Fruit fly (Drosophila melanogaster): ENCODE results near the gene Rop.

Rop gene

DNA sequence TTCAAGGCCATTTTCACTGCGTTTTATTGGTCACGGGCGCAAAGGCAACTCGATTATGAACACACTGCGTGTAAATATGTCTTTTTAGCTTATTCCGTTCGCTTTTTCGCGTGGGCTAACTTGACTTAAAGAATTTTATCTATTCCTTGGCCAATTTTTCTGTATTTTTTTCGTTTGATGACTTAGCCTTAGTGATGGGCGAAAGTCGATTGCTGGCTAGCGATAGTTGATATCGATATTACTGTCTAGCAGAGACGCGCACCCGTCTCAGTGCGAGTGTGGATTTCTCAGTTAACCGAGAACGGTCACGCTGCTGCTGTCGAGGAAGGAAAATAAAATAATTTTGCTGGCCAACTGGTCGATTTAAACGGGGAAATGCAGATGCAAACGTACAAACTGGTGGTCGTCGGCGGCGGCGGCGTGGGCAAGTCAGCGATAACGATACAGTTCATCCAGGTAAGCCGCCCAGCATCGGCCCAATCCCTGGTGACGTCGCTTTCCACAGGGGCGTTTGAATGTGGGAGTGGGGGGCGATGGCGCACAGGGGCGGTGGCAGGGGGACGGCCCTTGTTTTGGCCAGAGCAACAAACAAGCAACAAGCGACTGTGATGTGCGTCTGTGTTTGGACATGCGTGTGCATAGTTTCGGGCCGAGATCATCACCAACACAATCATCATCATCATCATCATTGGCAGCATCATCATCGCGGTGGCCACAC is at the start of gene Rop, which contains the start of gene Ras64B:
Rop (minus strand) TSS at position 193 of the 718 bp plus-strand sequence.
Ras64B (plus strand) TSS at position 273 of the 718 bp plus-strand sequence.
- peak; percentile 64 for TF ChIP-seq CG17801 (GFP tag; optimal IDR thresholded peaks at IDR 0.05; ENCODE audit: partially characterized antibody)

DNA sequence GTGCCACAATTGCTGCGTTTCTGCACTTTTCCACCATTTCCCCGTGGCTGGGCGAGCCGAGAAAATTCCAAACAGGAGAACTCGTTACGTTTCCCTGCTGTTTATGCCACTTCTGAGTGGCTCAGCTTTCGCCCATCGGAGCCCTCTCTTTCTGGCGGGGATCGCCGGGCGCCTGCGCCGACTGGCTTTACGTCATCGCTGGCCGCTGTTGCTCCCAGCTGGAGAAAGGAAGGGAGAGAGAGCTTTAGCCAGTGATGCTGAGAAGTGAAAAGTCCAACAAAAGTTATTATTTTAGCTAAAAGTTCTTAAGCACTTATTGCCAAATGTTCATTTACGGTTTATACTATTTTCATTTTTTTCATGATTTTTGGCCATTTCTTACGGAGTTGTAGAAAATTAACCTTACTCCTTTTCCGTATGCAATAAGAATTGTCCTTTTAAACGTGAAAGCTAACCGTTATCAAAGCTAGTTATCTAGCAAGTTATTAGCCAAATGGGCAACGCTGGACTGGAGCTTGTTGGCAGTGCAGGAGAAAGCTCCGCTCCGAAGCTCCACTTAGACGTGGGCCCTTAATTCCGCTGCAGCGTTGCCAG is 49.2 kb upstream of the Rop start, which contains the start of the genes Teh2 and tipE:
Teh2 (minus strand) TSS at position 94 of the 594 bp plus-strand sequence.
tipE (plus strand) TSS at position 570 of the 594 bp plus-strand sequence.
- no peak for TF ChIP-seq CG17801 (GFP tag; optimal IDR thresholded peaks at IDR 0.05; ENCODE audit: partially characterized antibody)

DNA sequence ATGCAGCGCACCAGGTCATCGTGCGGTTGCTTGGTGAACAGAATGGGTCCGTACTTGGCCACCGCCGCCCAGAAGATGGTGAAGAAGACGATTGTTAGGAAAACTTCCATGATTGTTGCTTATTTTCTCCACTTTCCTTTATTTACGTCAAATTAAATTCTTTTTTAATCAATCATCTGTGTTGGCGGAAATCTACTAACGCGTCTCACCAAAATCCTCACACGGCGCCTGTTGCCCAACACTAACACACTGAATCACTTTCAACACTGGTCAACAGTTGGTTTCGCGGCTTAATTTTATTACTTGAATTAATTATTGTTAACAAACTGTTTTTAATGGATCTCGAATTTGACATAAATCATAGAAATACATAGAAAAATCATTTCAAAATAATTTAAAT is 47.9 kb upstream of the Rop start, which contains the start of gene VhaM9.7-c:
VhaM9.7-c (minus strand) TSS at position 207 of the 400 bp plus-strand sequence.
- peak; percentile 59 for TF ChIP-seq CG17801 (GFP tag; optimal IDR thresholded peaks at IDR 0.05; ENCODE audit: partially characterized antibody)

DNA sequence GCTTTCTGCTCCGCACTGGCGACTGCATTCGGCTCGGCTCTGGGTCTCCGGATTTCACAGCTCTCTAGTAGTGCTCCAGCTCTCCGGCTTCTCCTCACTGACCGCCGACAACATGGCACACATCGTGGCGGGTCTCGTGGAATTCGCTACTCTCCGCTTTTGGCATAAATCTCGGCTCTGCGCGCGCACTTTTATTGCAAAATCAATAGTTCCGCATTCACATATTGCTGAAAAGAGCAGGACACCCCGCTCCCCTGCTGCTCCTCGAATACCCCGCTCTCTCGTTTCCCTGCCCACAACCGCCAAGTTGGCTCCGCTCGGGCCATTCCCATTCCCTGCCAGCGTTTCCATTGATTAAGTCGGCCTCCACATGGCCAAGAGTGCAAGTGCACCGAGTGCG is 46.5 kb upstream of the Rop start:
- no peak for TF ChIP-seq CG17801 (GFP tag; optimal IDR thresholded peaks at IDR 0.05; ENCODE audit: partially characterized antibody)

DNA sequence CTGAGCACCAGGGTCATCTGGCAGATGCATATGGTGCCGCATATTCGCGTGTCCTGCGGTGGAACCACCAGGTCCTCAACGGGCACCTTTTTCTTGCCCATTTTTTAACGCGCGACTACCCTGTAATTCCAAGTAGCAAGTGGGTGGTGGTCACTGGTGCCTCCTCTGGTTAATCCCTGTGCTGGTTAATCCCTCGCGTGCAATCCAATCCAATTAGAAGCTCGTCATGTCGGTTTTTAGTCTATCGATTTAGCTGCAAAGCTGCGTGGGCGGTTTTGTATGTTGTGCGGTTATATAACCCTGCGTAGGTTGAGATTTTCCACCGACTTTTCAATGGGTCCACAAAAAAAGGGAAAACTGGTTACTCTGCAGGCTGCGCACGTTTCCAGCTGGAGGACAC is 45.8 kb upstream of the Rop start, which contains the start of gene Teh3:
Teh3 (minus strand) TSS at position 101 of the 400 bp plus-strand sequence.
- no peak for TF ChIP-seq CG17801 (GFP tag; optimal IDR thresholded peaks at IDR 0.05; ENCODE audit: partially characterized antibody)

DNA sequence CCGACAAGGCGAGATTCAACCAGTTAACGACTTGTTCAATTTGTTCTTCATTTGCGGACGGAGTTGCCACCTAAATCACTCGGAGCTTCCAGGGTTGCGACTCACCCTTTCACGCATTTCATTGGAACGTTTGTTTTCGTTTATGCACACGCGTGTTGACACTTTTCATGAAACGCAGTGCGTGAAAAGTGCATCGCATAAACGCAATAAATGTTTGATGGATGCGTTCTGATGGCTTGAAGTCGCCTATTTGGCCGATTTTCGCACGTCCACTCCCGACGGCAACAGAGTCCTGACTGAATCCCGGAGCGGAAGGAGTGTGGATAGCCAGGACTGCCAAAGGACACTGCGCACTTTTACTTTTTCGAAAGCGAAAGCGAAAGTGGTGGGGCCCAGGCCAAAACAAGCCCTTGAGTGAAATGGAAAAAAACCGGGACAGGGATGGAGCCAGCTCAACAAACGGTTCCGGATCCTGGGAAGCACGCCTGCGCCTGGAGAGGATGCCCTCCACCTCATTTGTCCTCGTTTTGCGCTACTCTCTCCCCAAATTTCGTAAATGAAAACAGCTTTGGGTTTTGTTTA is 39.3 kb upstream of the Rop start, which contains the start of gene Teh4:
Teh4 (minus strand) TSS at position 290 of the 582 bp plus-strand sequence.
- TF ChIP-seq CG17801 (GFP tag; optimal IDR thresholded peaks at IDR 0.05; ENCODE audit: partially characterized antibody), result no peak

DNA sequence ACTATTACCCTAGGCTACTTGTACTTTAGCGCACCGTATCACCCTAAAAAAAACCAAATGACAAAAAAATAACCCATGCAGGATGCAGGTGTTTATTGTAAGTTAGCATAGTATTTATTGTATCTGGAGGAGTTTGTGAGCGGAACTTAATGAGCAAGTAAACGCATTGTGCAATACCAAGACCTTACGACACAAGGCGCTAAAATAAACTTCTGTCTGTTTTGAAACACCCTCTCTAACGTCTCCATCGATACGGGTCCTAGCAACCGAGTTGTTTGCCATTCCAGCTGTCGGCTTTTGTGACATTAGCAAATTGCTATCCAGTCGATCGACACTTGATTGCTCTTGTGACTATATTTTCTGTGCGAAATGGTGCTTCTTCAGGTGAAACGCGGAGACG is 34.8 kb upstream of the Rop start, which contains the start of gene CG18675:
CG18675 (plus strand) TSS at position 301 of the 400 bp plus-strand sequence.
- no peak for TF ChIP-seq CG17801 (GFP tag; optimal IDR thresholded peaks at IDR 0.05; ENCODE audit: partially characterized antibody)

DNA sequence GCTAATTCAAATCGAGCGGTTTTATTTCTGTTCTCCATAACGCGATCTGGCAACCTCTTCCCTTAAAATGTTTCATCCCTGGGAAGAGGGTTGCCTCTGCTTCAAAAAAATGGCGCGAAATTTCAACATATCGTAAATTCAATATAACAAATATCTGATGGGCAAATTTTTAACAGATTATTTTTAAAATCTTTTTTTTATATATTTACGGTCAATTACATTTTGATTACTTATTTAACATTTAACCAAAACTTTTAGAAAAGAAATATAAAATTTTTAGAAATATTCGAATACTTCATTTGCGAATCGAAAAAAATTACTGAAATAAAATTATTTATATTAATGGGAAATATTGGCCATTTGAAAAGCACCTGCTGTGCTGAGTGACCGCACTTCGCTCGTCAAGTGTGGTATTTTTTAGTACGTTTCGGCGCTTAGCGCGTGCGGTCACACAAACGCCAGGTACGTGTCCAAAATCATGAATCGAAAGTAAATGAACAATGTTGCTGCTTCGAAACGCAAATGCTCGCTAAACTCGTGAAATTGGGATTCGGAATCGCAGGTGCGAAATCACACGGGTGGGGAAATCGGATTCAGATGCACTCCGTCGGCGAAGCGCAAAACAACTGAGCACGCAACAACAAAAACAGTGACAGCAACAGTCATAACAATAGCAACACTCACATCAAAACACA is 31.3 kb upstream of the Rop start, which contains the start of gene Ero1L:
Ero1L (plus strand) TSS at position 448 of the 695 bp plus-strand sequence.
- TF ChIP-seq CG17801 (GFP tag; optimal IDR thresholded peaks at IDR 0.05; ENCODE audit: partially characterized antibody), result peak; percentile 30

DNA sequence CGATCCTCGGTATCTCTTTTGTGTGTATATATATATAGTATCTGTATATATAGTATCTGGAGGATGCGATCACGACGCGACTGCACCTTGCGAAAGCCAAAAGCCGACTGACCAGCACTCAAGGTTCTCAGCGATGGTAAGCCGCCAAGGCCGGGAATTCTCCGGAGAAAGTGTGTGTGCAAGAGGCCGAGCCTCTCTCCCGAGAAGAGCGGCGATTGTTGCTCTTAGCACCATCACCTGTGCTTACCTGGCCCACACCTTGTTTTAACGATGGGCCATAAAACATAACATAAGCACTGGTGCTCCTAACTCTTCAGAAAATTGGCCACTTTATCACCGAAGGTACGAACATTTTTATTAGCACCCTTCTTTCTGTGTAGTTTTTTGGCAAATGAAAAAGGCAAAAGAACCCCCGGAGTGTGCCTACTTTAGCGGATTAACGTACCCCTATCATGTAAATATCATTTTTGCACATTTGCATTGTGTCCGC is 28.6 kb upstream of the Rop start, which contains the start of gene mas:
mas (minus strand) TSS at position 112 of the 490 bp plus-strand sequence.
- no peak for TF ChIP-seq CG17801 (GFP tag; optimal IDR thresholded peaks at IDR 0.05; ENCODE audit: partially characterized antibody)

DNA sequence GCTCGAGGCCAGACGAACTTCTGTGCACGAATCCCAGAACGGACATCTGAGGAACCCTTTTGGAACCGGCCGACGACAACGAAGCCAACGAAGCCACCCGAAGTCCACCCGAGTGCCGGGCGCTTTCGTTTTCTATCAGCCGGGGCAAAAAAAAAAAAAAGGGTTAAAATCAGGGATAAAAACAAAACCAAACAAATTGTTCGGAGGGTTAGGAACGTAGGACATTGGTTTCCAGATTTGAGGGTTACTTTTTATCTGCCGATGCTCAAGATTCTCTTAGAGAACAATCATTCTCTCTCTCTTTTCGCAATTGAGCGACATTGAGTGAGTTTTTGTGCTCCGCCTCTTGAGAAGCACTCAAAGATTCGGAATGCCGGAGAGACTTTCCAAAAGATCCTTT is 22.1 kb upstream of the Rop start, which contains the start of gene nab:
nab (minus strand) TSS at position 7 of the 400 bp plus-strand sequence.
- no peak for TF ChIP-seq CG17801 (GFP tag; optimal IDR thresholded peaks at IDR 0.05; ENCODE audit: partially characterized antibody)

DNA sequence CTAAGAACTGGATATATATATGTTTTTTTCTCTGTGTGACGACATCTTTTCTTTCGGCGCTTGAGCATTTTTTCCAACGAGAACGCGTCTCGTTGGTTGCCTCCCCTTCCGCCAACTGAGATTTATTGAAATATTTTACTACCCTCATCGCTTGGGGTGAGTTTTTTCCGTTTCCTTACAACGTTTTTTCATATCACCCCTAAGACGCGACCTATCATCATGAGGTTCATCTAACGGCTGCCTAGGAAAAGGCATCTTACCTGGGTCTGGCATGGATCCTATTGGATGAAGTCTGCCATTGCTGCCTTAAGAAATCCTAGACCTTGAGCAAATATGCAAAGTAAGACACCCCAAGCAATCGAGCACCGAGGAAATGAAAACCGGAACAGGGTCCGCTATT is 20.5 kb upstream of the Rop start:
- no peak for TF ChIP-seq CG17801 (GFP tag; optimal IDR thresholded peaks at IDR 0.05; ENCODE audit: partially characterized antibody)

DNA sequence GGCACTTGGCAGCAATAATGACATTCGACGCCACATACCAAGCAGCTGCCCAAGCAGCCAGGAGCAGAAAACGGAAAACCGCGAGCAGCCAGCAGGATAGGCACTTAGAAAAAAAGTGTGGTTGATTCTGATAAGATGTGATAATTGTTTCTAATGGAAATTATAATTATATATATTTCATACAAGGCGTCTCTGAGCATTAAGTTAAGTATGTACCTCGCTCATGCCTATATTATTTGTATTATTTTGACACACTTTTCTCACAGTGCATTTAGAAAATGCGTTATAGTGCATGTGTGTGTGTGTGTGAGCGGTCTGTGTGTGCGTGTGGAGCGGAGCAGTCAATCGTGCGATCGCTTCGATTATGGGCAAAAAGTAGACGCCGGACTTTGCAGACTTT is 19.6 kb upstream of the Rop start:
- TF ChIP-seq CG17801 (GFP tag; optimal IDR thresholded peaks at IDR 0.05; ENCODE audit: partially characterized antibody), result no peak

DNA sequence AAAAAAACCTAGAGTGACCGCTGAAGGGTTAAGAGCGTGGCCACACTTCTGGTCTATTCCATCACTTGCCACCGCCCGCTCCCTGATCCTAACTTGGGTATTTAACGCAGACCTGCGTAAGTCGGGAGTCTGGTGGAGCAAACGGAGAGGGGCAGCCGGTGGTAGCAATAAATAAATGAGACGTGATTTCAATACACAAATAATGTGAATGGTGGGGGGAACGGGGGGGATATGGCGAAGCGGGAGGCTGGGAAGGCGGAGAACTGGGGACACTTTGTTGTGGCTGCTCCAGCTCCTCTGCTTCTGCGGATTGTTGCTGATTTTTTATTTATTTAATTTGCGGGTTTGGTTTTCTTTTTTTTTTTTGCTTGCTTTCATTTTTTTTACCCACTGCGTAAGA is 19.1 kb upstream of the Rop start:
- TF ChIP-seq CG17801 (GFP tag; optimal IDR thresholded peaks at IDR 0.05; ENCODE audit: partially characterized antibody), result no peak

DNA sequence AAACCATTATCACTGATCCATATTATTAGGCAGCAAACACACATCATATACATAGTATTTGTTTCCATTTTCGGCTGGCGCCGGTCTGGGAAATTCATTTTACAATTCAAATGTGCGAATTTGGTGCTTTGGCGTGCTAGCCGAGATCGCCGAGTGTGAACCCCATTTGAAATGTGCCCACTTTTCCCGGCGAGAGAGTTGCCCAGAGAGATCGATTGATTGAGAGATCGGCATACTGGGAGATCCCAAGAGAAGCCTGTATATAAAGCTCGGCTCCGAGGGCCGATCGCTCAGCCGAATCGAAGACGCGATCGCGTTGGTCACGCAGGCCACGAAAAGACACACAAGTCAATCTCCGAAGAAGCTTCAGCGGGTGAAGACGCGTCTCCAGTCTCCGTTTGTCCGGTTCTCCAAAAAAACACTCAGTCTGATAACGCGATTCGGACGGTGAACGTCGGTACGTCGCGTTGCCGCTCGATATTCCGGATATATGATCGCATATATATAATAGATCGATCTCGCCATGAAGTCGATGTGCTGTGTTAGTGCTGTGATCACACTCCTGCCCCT is 9.7 kb upstream of the Rop start, which contains the start of gene CG1299:
CG1299 (plus strand) TSS at position 291 of the 570 bp plus-strand sequence.
- TF ChIP-seq CG17801 (GFP tag; optimal IDR thresholded peaks at IDR 0.05; ENCODE audit: partially characterized antibody), result no peak
